Worm (Caenorhabditis elegans) whole organism, late embryonic: ENCODE data around the gene F56A8.3.

Experiments used
- ama-1 ChIP-seq: fragments of 150-350 bp; optimal IDR thresholded peaks from 2 replicates; lab custom pipeline; 2014
- ceh-22 ChIP-seq: sonication (generic microtip); optimal IDR thresholded peaks from 2 replicates; lab custom pipeline; 2017; ENCODE audit warnings: missing biosample characterization, missing genetic modification characterization
- elt-2 ChIP-seq: sonication (generic microtip); optimal IDR thresholded peaks from 2 replicates; lab custom pipeline; 2016; ENCODE audit warnings: missing genetic modification reagents, missing genetic modification characterization, missing compliant biosample characterization
- eyg-1 ChIP-seq: sonication (generic microtip); optimal IDR thresholded peaks from 2 replicates; lab custom pipeline; 2016; ENCODE audit warnings: missing genotype, missing genetic modification characterization, missing compliant biosample characterization
- fkh-10 ChIP-seq: fragments of 150-350 bp; optimal IDR thresholded peaks from 2 replicates; lab custom pipeline; 2014; ENCODE audit warnings: missing biosample characterization, missing genetic modification reagents, missing genetic modification characterization
- gmeb-2 ChIP-seq: sonication (generic microtip); optimal IDR thresholded peaks from 2 replicates; lab custom pipeline; 2016; ENCODE audit warnings: missing genetic modification characterization, inconsistent platforms, missing compliant biosample characterization
- lim-6 ChIP-seq: sonication (generic microtip); optimal IDR thresholded peaks from 2 replicates; lab custom pipeline; 2016; ENCODE audit warnings: missing genetic modification characterization, missing compliant biosample characterization
- pha-2 ChIP-seq: sonication (generic microtip); optimal IDR thresholded peaks from 2 replicates; lab custom pipeline; 2017; ENCODE audit warnings: mild to moderate bottlenecking, missing genetic modification characterization, missing compliant biosample characterization
- syd-9 ChIP-seq: sonication (generic microtip); optimal IDR thresholded peaks from 2 replicates; lab custom pipeline; 2016; ENCODE audit warnings: mild to moderate bottlenecking, missing genetic modification characterization, moderate library complexity, missing compliant biosample characterization
- tbx-2 ChIP-seq: sonication (generic microtip); optimal IDR thresholded peaks from 2 replicates; lab custom pipeline; 2016; ENCODE audit warnings: missing genetic modification characterization, missing compliant biosample characterization
- ttx-3 ChIP-seq: sonication (generic microtip); optimal IDR thresholded peaks from 2 replicates; lab custom pipeline; 2016; ENCODE audit warnings: missing genetic modification reagents, missing genetic modification characterization, missing compliant biosample characterization

ce11 chrIII:13212366-13212765 is 44.3 kb upstream of the F56A8.3 start, which contains the start of gene tsp-3:
- TF ChIP-seq ttx-3 (tag; lab: Kevin White, UChicago) (no peak), ceh-22 (no peak), tbx-2 (tag; lab: Kevin White, UChicago) (no peak), ama-1 (no peak), elt-2 (tag; lab: Kevin White, UChicago) (no peak), pha-2 (no peak), gmeb-2 (tag; lab: Kevin White, UChicago) (no peak), lim-6 (tag; lab: Kevin White, UChicago) (no peak), fkh-10 (GFP tag; lab: Kevin White, UChicago) (no peak), eyg-1 (tag; lab: Kevin White, UChicago) (no peak), syd-9 (no peak)
